Worm (Caenorhabditis elegans) whole organism, L4 larva: ENCODE measurements around the gene W09D10.5.
A peak's percentile ranks its signal among the peaks of the same experiment; 100 is the strongest.

Source experiments
- F44E2.7 ChIP-seq: fragments of 200-800 bp; sonication (Bioruptor generic); IDR thresholded peaks from 2 replicates; pipeline ENCODE4 v2.1.2; 2022; ENCODE audit warnings: missing genetic modification characterization, missing compliant biosample characterization
- T26A8.4 ChIP-seq: fragments of 200-800 bp; sonication (Bioruptor generic); IDR thresholded peaks from 2 replicates; pipeline ENCODE4 v1.3.6; 2022; ENCODE audit warnings: missing genetic modification characterization, missing compliant biosample characterization
- Y48G9A.11 ChIP-seq: fragments of 200-800 bp; sonication (Bioruptor generic); IDR thresholded peaks from 2 replicates; pipeline ENCODE4 v1.3.6; 2022; ENCODE audit warnings: missing genetic modification reagents, missing genetic modification characterization, missing compliant biosample characterization
- ZK337.2 ChIP-seq: fragments of 200-800 bp; sonication (Bioruptor generic); IDR thresholded peaks from 2 replicates; pipeline ENCODE4 v1.3.6; 2022; ENCODE audit warnings: missing genetic modification reagents, missing genetic modification characterization, missing compliant biosample characterization
- aha-1 ChIP-seq: fragments of 150-350 bp; peaks from one replicate; lab custom pipeline; 2014; ENCODE audit warnings: missing biosample characterization, missing genetic modification characterization
- ama-1 ChIP-seq: fragments of 150-350 bp; optimal IDR thresholded peaks from 2 replicates; lab custom pipeline; 2014; ENCODE audit warnings: inconsistent platforms, mixed read lengths
- arid-1 ChIP-seq: fragments of 200-800 bp; sonication (Bioruptor generic); conservative IDR thresholded peaks from 2 replicates; pipeline ENCODE4 v1.3.6; 2022; ENCODE audit warnings: missing genetic modification reagents, missing genetic modification characterization, missing compliant biosample characterization
- ceh-62 ChIP-seq: sonication (generic microtip); optimal IDR thresholded peaks from 2 replicates; lab custom pipeline; 2017; ENCODE audit warnings: missing biosample characterization, missing genetic modification characterization
- ctbp-1 ChIP-seq: fragments of 200-800 bp; sonication (Bioruptor generic); IDR thresholded peaks from 2 replicates; pipeline ENCODE4 v1.3.6; 2022; ENCODE audit warnings: missing genetic modification reagents, missing genetic modification characterization, missing compliant biosample characterization
- daf-12 ChIP-seq: fragments of 150-350 bp; optimal IDR thresholded peaks from 2 replicates; lab custom pipeline; 2014; ENCODE audit warnings: missing biosample characterization, missing genetic modification reagents, missing genetic modification characterization
- daf-16 ChIP-seq, 3 experiments: sonication (generic microtip); optimal IDR thresholded peaks; 2 replicates each; lab custom pipeline; 2016 to 2017; ENCODE audit warnings: missing genetic modification characterization in 3 of 3, missing genetic modification reagents in 3 of 3, mild to moderate bottlenecking in 2 of 3, missing compliant biosample characterization in 2 of 3, missing biosample characterization in 1 of 3, moderate library complexity in 1 of 3
- dmd-6 ChIP-seq: fragments of 200-800 bp; sonication (Bioruptor generic); IDR thresholded peaks from 2 replicates; pipeline ENCODE4 v1.3.6; 2022; ENCODE audit warnings: missing genetic modification reagents, missing genetic modification characterization, missing compliant biosample characterization
- dpl-1 ChIP-seq: fragments of 150-350 bp; optimal IDR thresholded peaks from 2 replicates; lab custom pipeline; 2014; ENCODE audit warnings: missing biosample characterization, missing genetic modification reagents, missing genetic modification characterization
- dve-1 ChIP-seq: sonication (generic microtip); optimal IDR thresholded peaks from 2 replicates; lab custom pipeline; 2017; ENCODE audit warnings: antibody characterized with exemption, mild to moderate bottlenecking, missing genetic modification characterization, missing compliant biosample characterization; ENCODE audit not compliant: insufficient read depth
- hif-1 ChIP-seq, 2 experiments: sonication (generic microtip); optimal IDR thresholded peaks; 2 replicates each; lab custom pipeline; 2016 to 2017; ENCODE audit warnings: missing compliant biosample characterization in 2 of 2, missing genetic modification characterization in 2 of 2, missing genetic modification reagents in 2 of 2, missing genotype in 2 of 2, mild to moderate bottlenecking in 1 of 2
- hlh-11 ChIP-seq: fragments of 200-800 bp; sonication (Bioruptor generic); optimal IDR thresholded peaks from 2 replicates; lab custom pipeline; 2018; ENCODE audit warnings: mild to moderate bottlenecking, missing genetic modification characterization, missing compliant biosample characterization
- hlh-30 ChIP-seq: sonication (generic microtip); optimal IDR thresholded peaks from 2 replicates; lab custom pipeline; 2017; ENCODE audit warnings: antibody characterized with exemption, mild to moderate bottlenecking, missing genetic modification characterization, missing compliant biosample characterization; ENCODE audit not compliant: insufficient read depth
- hmg-1.1 ChIP-seq: fragments of 200-800 bp; sonication (Bioruptor generic); IDR thresholded peaks from 2 replicates; pipeline ENCODE4 v1.3.6; 2022; ENCODE audit warnings: missing genetic modification reagents, missing genetic modification characterization, missing compliant biosample characterization
- jun-1 ChIP-seq: fragments of 150-350 bp; optimal IDR thresholded peaks from 2 replicates; lab custom pipeline; 2014; ENCODE audit warnings: missing biosample characterization, missing genetic modification reagents, missing genetic modification characterization
- lin-29 ChIP-seq: fragments of 200-800 bp; sonication (Bioruptor generic); IDR thresholded peaks from 2 replicates; pipeline ENCODE4 v1.3.6; 2022; ENCODE audit warnings: missing genetic modification reagents, missing genetic modification characterization, missing compliant biosample characterization
- lin-38 ChIP-seq: fragments of 200-800 bp; sonication (Bioruptor generic); IDR thresholded peaks from 2 replicates; pipeline ENCODE4 v1.3.6; 2022; ENCODE audit warnings: missing genetic modification reagents, missing genetic modification characterization, missing compliant biosample characterization
- lir-3 ChIP-seq: sonication (generic microtip); optimal IDR thresholded peaks from 2 replicates; lab custom pipeline; 2016; ENCODE audit warnings: mild to moderate bottlenecking, missing genetic modification characterization, missing compliant biosample characterization
- lsy-2 ChIP-seq, 2 experiments: fragments of 150-350 bp in 1 of 2; sonication (generic microtip) in 1 of 2; optimal IDR thresholded peaks; 2 replicates each; lab custom pipeline; 2014 to 2017; ENCODE audit warnings: missing biosample characterization in 2 of 2, missing genetic modification characterization in 2 of 2
- mdl-1 ChIP-seq, 2 experiments: fragments of 150-350 bp in 1 of 2; sonication (generic microtip) in 1 of 2; optimal IDR thresholded peaks; 2 replicates each; lab custom pipeline; 2014 to 2017; ENCODE audit warnings: missing biosample characterization in 2 of 2, missing genetic modification characterization in 2 of 2
- mep-1 ChIP-seq: fragments of 150-350 bp; sonication (generic microtip); optimal IDR thresholded peaks from 3 replicates; lab custom pipeline; 2014; ENCODE audit warnings: missing biosample characterization, missing genetic modification characterization
- mes-2 ChIP-seq: sonication (generic microtip); optimal IDR thresholded peaks from 2 replicates; lab custom pipeline; 2016; ENCODE audit warnings: missing genotype, mild to moderate bottlenecking, missing genetic modification characterization, missing compliant biosample characterization; ENCODE audit not compliant: poor library complexity, severe bottlenecking
- mxl-2 ChIP-seq: fragments of 200-800 bp; sonication (Bioruptor generic); conservative IDR thresholded peaks from 2 replicates; pipeline ENCODE4 v1.3.6; 2022; ENCODE audit warnings: missing genetic modification reagents, missing genetic modification characterization, missing compliant biosample characterization
- mxl-3 ChIP-seq: fragments of 200-800 bp; sonication (Bioruptor generic); optimal IDR thresholded peaks from 2 replicates; lab custom pipeline; 2018; ENCODE audit warnings: mild to moderate bottlenecking, missing genetic modification characterization, missing compliant biosample characterization
- nhr-10 ChIP-seq: fragments of 150-350 bp; optimal IDR thresholded peaks from 2 replicates; lab custom pipeline; 2014; ENCODE audit warnings: missing biosample characterization, missing genetic modification characterization
- nhr-102 ChIP-seq: sonication (generic microtip); optimal IDR thresholded peaks from 2 replicates; lab custom pipeline; 2016; ENCODE audit warnings: mild to moderate bottlenecking, missing genetic modification characterization, moderate library complexity, missing compliant biosample characterization
- nhr-11 ChIP-seq: fragments of 150-350 bp; optimal IDR thresholded peaks from 2 replicates; lab custom pipeline; 2014; ENCODE audit warnings: missing biosample characterization, missing genetic modification characterization
- nhr-237 ChIP-seq: sonication (generic microtip); optimal IDR thresholded peaks from 2 replicates; lab custom pipeline; 2017; ENCODE audit warnings: missing biosample characterization, missing genetic modification characterization
- nhr-48 ChIP-seq: sonication (generic microtip); optimal IDR thresholded peaks from 2 replicates; lab custom pipeline; 2016; ENCODE audit warnings: mild to moderate bottlenecking, missing genetic modification characterization, missing compliant biosample characterization
- nhr-6 ChIP-seq: fragments of 150-350 bp; optimal IDR thresholded peaks from 2 replicates; lab custom pipeline; 2014; ENCODE audit warnings: missing biosample characterization, missing genetic modification characterization
- pqm-1 ChIP-seq: sonication (generic microtip); optimal IDR thresholded peaks from 2 replicates; lab custom pipeline; 2017; ENCODE audit warnings: missing biosample characterization, missing genetic modification characterization
- rbr-2 ChIP-seq: sonication (generic microtip); optimal IDR thresholded peaks from 2 replicates; lab custom pipeline; 2016; ENCODE audit warnings: missing genotype, missing genetic modification characterization, missing compliant biosample characterization
- unc-62 ChIP-seq, 3 experiments: fragments of 150-350 bp in 1 of 3; sonication (generic microtip); optimal IDR thresholded peaks in 2 of 3; peaks in 1 of 3; 1 replicate in 1 of 3; 2 replicates in 2 of 3; lab custom pipeline; 2014 to 2017; ENCODE audit warnings: missing biosample characterization in 3 of 3, missing genetic modification characterization in 3 of 3, missing genetic modification reagents in 3 of 3, missing genotype in 1 of 3
- zfp-3 ChIP-seq: fragments of 200-800 bp; sonication (Bioruptor generic); conservative IDR thresholded peaks from 2 replicates; pipeline ENCODE4 v1.3.6; 2022; ENCODE audit warnings: missing genetic modification reagents, missing genetic modification characterization, missing compliant biosample characterization

The W09D10.5 gene

ce11 chrIII:10739902-10740301 lies 28.6 kb upstream of the W09D10.5 start:
- TF ChIP-seq pqm-1 (tag; lab: Kevin White, UChicago) (peak; percentile 13), lsy-2 (tag; optimal IDR thresholded peaks at IDR 0.05; lab: Kevin White, UChicago) (peak in 1 of 2 experiments; percentile 72), nhr-10 (no peak), nhr-6 (peak; percentile 39), mep-1 (tag; lab: Kevin White, UChicago) (peak; percentile 58), lin-38 (peak; percentile 74), ceh-62 (no peak), mxl-2 (GFP tag; lab: Robert Waterston, UW) (no peak), nhr-48 (tag; lab: Kevin White, UChicago) (peak; percentile 7), ama-1 (lab: Kevin White, UChicago) (peak; percentile 62), aha-1 (tag; lab: Kevin White, UChicago) (peak; percentile 97), jun-1 (tag; lab: Kevin White, UChicago) (no peak), dmd-6 (0 out of 2 replicates have a peak, but pooled peaks have one; percentile 14), mxl-3 (GFP tag; lab: Kevin White, UChicago) (peak; percentile 12), F44E2.7 (GFP tag; lab: Robert Waterston, UW) (no peak), ZK337.2 (GFP tag; lab: Robert Waterston, UW) (no peak), rbr-2 (tag; lab: Kevin White, UChicago) (peak; percentile 61), nhr-237 (tag; lab: Kevin White, UChicago) (no peak), dve-1 (tag; lab: Kevin White, UChicago) (peak; percentile 60), zfp-3 (GFP tag; lab: Robert Waterston, UW) (0 out of 2 replicates have a peak, but pooled peaks have one; percentile 49), hif-1 (tag; optimal IDR thresholded peaks at IDR 0.05; lab: Kevin White, UChicago) (peak in 1 of 2 experiments; percentile 48), unc-62 (GFP tag; optimal IDR thresholded peaks at IDR 0.05 in 1 of 2; lab: Kevin White, UChicago) (peak in 1 of 2 experiments; percentile 88), unc-62 (tag; optimal IDR thresholded peaks at IDR 0.05; lab: Kevin White, UChicago) (no peak), Y48G9A.11 (no peak), ctbp-1 (GFP tag; lab: Robert Waterston, UW) (0 out of 2 replicates have a peak, but pooled peaks have one; percentile 12), hlh-11 (tag; lab: Kevin White, UChicago) (peak; percentile 71), nhr-102 (tag; lab: Kevin White, UChicago) (peak; percentile 23), mdl-1 (tag; optimal IDR thresholded peaks at IDR 0.05; lab: Kevin White, UChicago) (peak in 1 of 2 experiments; percentile 8), daf-16 (GFP tag; optimal IDR thresholded peaks at IDR 0.05; lab: Kevin White, UChicago) (no peak), daf-16 (tag; optimal IDR thresholded peaks at IDR 0.05; lab: Kevin White, UChicago) (peak; percentile 4), arid-1 (GFP tag; lab: Robert Waterston, UW) (0 out of 2 replicates have a peak, but pooled peaks have one; percentile 22), nhr-11 (tag; lab: Kevin White, UChicago) (peak; percentile 50), T26A8.4 (GFP tag; lab: Robert Waterston, UW) (peak; percentile 26; the same call in 1 of the 2 replicates), mes-2 (peak; percentile 66), lir-3 (peak; percentile 11), hmg-1.1 (0 out of 2 replicates have a peak, but pooled peaks have one; percentile 41), hlh-30 (peak; percentile 69), daf-12 (tag; lab: Kevin White, UChicago) (no peak), dpl-1 (GFP tag; lab: Kevin White, UChicago) (peak; percentile 60)

ce11 chrIII:10739455-10739854 lies 28.1 kb upstream of the W09D10.5 start, which contains the start of gene smap-1:
Gene smap-1 (minus strand): TSS chrIII:10739792.
- no peak for TF ChIP-seq nhr-48 (tag; lab: Kevin White, UChicago)
- TF ChIP-seq dve-1 (tag; lab: Kevin White, UChicago), result no peak
- peak in 1 of 2 experiments; percentile 56 for TF ChIP-seq unc-62 (GFP tag; optimal IDR thresholded peaks at IDR 0.05 in 1 of 2; lab: Kevin White, UChicago)
- no peak for TF ChIP-seq unc-62 (tag; optimal IDR thresholded peaks at IDR 0.05; lab: Kevin White, UChicago)
- TF ChIP-seq arid-1 (GFP tag; lab: Robert Waterston, UW), result no peak
- no peak for TF ChIP-seq lin-29 (GFP tag; lab: Robert Waterston, UW)
